Worm (Caenorhabditis elegans) whole organism, early embryonic: ENCODE measurements around the gene pir-2.

Source experiments
- ama-1 ChIP-seq: fragments of 150-350 bp; optimal IDR thresholded peaks from 2 replicates; lab custom pipeline; 2014
- ceh-13 ChIP-seq: fragments of 200-800 bp; sonication (Bioruptor generic); optimal IDR thresholded peaks from 2 replicates; lab custom pipeline; 2018; ENCODE audit warnings: mild to moderate bottlenecking, missing genetic modification characterization, missing compliant biosample characterization
- flt-1 ChIP-seq: fragments of 200-800 bp; sonication (Bioruptor generic); IDR thresholded peaks from 2 replicates; pipeline ENCODE4 v1.3.6; 2022; ENCODE audit warnings: missing genetic modification characterization, missing compliant biosample characterization

DNA sequence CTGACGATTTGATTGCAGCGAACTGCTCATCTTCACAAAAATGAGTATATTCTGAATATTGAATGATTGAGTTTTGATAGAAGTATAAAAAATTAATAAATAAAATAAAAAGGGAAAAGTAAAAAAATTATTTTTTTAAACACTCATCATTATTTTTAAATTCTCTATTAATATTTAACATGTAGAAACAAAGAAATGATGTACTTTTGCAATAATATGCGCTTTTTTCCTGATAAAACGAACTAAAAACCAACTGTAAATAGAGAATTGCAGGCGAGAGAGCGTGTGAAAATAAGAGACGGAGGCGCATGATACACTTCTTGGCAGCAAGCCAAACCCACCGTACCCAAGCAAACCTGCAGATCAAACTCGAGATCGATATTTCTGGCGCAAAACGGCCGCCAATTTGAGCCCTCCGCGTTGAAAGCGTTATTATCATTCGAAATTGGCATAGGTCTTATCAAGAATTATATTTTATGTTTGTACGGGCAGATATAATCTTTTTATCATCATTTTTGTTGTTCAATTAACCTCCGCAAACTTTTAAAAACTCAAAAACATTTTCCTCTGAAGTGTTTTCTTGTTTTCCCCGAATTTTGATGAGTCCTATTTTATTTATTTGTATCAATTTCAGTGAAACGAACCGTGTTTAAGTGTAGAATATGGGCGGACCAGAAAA, 12.7 kb upstream of the pir-2 start, which contains the start of the genes rheb-1 and spk-1:
- TF ChIP-seq ama-1 (lab: Kevin White, UChicago) (no peak), ceh-13 (no peak), flt-1 (GFP tag; lab: Robert Waterston, UW) (no peak)
